Fruit fly (Drosophila melanogaster) whole organism, adult: ENCODE measurements around the gene CG18178.
A peak's percentile ranks its signal among the peaks of the same experiment; 100 is the strongest.

Experiments
- CG1620 ChIP-seq: fragments of 200-800 bp; sonication (Bioruptor generic); optimal IDR thresholded peaks from 2 replicates; lab custom pipeline; 2016; ENCODE audit warnings: missing biosample characterization, missing genetic modification characterization
- CG5204 ChIP-seq: fragments of 200-800 bp; sonication (Bioruptor generic); optimal IDR thresholded peaks from 2 replicates; lab custom pipeline; 2016; ENCODE audit warnings: missing biosample characterization, missing genetic modification characterization
- CG7101 ChIP-seq: fragments of 200-800 bp; sonication (Bioruptor generic); optimal IDR thresholded peaks from 2 replicates; lab custom pipeline; 2018; ENCODE audit warnings: missing biosample characterization, mild to moderate bottlenecking, missing genetic modification characterization, moderate library complexity
- Mnt ChIP-seq: fragments of 200-800 bp; sonication (Bioruptor generic); optimal IDR thresholded peaks from 2 replicates; lab custom pipeline; 2016; ENCODE audit warnings: missing biosample characterization, mild to moderate bottlenecking, missing genetic modification characterization
- cic ChIP-seq: fragments of 200-800 bp; sonication (Bioruptor generic); optimal IDR thresholded peaks from 2 replicates; lab custom pipeline; 2017; ENCODE audit warnings: missing biosample characterization, mild to moderate bottlenecking, missing genetic modification characterization, moderate library complexity
- ovo ChIP-seq: fragments of 200-800 bp; sonication (Bioruptor generic); optimal IDR thresholded peaks from 2 replicates; lab custom pipeline; 2016; ENCODE audit warnings: missing biosample characterization, missing genetic modification characterization
- toe ChIP-seq: fragments of 200-800 bp; sonication (Bioruptor generic); optimal IDR thresholded peaks from 2 replicates; lab custom pipeline; 2016; ENCODE audit warnings: missing biosample characterization, missing genetic modification characterization

DNA sequence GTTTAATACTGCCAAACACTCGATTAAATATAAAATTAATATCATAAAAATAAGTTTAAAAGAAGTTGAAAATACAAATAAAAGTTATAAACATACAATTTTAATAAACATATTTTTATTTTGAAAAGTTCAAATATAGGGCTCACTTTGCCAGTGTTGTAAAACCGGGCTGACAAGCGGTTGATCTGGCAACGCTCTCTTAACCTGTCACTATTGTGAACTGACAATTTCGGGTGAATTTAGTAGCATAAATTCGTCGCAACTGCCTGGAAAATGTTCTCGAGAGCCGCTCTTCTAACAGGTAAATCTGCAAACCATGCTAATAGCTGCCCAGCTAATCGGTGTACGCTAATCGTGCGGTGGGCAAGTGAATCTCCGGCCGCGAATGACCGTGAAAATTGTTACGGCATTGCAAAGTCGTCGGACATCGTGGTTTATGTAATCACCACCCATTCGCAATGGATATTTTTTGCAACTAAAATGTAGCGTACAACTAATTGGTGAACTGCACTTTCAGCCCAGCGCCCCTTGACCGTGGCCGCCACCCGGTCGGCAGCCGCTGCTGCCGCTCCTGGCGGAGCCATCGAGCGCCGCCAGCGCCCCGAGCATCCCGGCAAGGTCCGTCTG, 11.0 kb upstream of the CG18178 start, which contains the start of gene ATPsynB:
- TF ChIP-seq cic (GFP tag; lab: Kevin White, UChicago) (peak; percentile 36), toe (GFP tag; lab: Kevin White, UChicago) (no peak), CG7101 (tag; lab: Kevin White, UChicago) (peak; percentile 61), CG1620 (GFP tag; lab: Kevin White, UChicago) (peak; percentile 72), ovo (GFP tag; lab: Kevin White, UChicago) (no peak), Mnt (peak; percentile 38), CG5204 (GFP tag; lab: Kevin White, UChicago) (no peak)
